Fruit fly (Drosophila melanogaster) whole organism, embryonic: ENCODE data around the gene e.

Experiments used
- CG10274 ChIP-seq: fragments of 200-800 bp; sonication (Bioruptor generic); optimal IDR thresholded peaks from 3 replicates; lab custom pipeline; 2017; ENCODE audit warnings: missing biosample characterization, mild to moderate bottlenecking, missing genetic modification characterization
- CG12942 ChIP-seq: fragments of 200-800 bp; sonication (Bioruptor generic); optimal IDR thresholded peaks from 3 replicates; lab custom pipeline; 2016; ENCODE audit warnings: missing biosample characterization, missing genetic modification characterization
- CG15601 ChIP-seq: fragments of 200-800 bp; sonication (Bioruptor generic); optimal IDR thresholded peaks from 3 replicates; lab custom pipeline; 2019; ENCODE audit warnings: missing biosample characterization, mild to moderate bottlenecking, missing genetic modification characterization, moderate library complexity
- CG1602 ChIP-seq: fragments of 200-800 bp; sonication (Bioruptor generic); optimal IDR thresholded peaks from 3 replicates; lab custom pipeline; 2016; ENCODE audit warnings: missing biosample characterization, missing genetic modification characterization
- CG18011 ChIP-seq: fragments of 200-800 bp; sonication (Bioruptor generic); optimal IDR thresholded peaks from 2 replicates; lab custom pipeline; 2017; ENCODE audit warnings: missing biosample characterization, missing genetic modification characterization, mild to moderate bottlenecking, moderate library complexity, missing genotype
- CG18619 ChIP-seq: fragments of 200-800 bp; sonication (Bioruptor generic); optimal IDR thresholded peaks from 3 replicates; lab custom pipeline; 2017; ENCODE audit warnings: missing biosample characterization, mild to moderate bottlenecking, missing genetic modification characterization
- CG2120 ChIP-seq: fragments of 200-800 bp; sonication (Bioruptor generic); optimal IDR thresholded peaks from 3 replicates; lab custom pipeline; 2016; ENCODE audit warnings: missing biosample characterization, missing genetic modification characterization
- CG2678 ChIP-seq: fragments of 200-800 bp; sonication (Bioruptor generic); optimal IDR thresholded peaks from 3 replicates; lab custom pipeline; 2019; ENCODE audit warnings: missing biosample characterization, mild to moderate bottlenecking, missing genetic modification characterization, moderate library complexity
- CG33213 ChIP-seq: fragments of 200-800 bp; sonication (Bioruptor generic); optimal IDR thresholded peaks from 3 replicates; lab custom pipeline; 2016; ENCODE audit warnings: missing biosample characterization, missing genetic modification characterization
- CG4282 ChIP-seq: fragments of 200-800 bp; sonication (Bioruptor generic); optimal IDR thresholded peaks from 2 replicates; lab custom pipeline; 2016; ENCODE audit warnings: missing biosample characterization, missing genetic modification characterization
- CG4424 ChIP-seq: fragments of 200-800 bp; sonication (Bioruptor generic); optimal IDR thresholded peaks from 3 replicates; lab custom pipeline; 2016; ENCODE audit warnings: missing biosample characterization, missing genetic modification characterization
- CG6654 ChIP-seq: fragments of 200-800 bp; sonication (Bioruptor generic); optimal IDR thresholded peaks from 2 replicates; lab custom pipeline; 2017; ENCODE audit warnings: missing biosample characterization, mild to moderate bottlenecking, missing genetic modification characterization
- CG8089 ChIP-seq: fragments of 200-800 bp; sonication (Bioruptor generic); optimal IDR thresholded peaks from 3 replicates; lab custom pipeline; 2016; ENCODE audit warnings: missing biosample characterization, missing genetic modification characterization
- CG8924 ChIP-seq: fragments of 200-800 bp; optimal IDR thresholded peaks from 3 replicates; lab custom pipeline; 2019; ENCODE audit warnings: missing biosample characterization, mild to moderate bottlenecking, missing genetic modification characterization, moderate library complexity
- Fer1 ChIP-seq: fragments of 200-800 bp; sonication (Bioruptor generic); optimal IDR thresholded peaks from 2 replicates; lab custom pipeline; 2017; ENCODE audit warnings: missing biosample characterization, mild to moderate bottlenecking, missing genetic modification characterization
- HLHmδ ChIP-seq: fragments of 200-800 bp; sonication (Bioruptor generic); optimal IDR thresholded peaks from 2 replicates; lab custom pipeline; 2018; ENCODE audit warnings: missing biosample characterization, mild to moderate bottlenecking, missing genetic modification characterization, moderate library complexity
- Hand ChIP-seq: fragments of 200-800 bp; sonication (Bioruptor generic); optimal IDR thresholded peaks from 2 replicates; lab custom pipeline; 2017; ENCODE audit warnings: mild to moderate bottlenecking, missing biosample characterization, missing genetic modification reagents, missing genetic modification characterization
- NC2β ChIP-seq: fragments of 200-800 bp; sonication (Bioruptor generic); optimal IDR thresholded peaks from 2 replicates; lab custom pipeline; 2016; ENCODE audit warnings: missing biosample characterization, missing genetic modification characterization
- Optix ChIP-seq: fragments of 200-800 bp; sonication (Bioruptor generic); IDR thresholded peaks from 3 replicates; pipeline ENCODE4 v1.3.6; 2022; ENCODE audit warnings: missing biosample characterization, missing genetic modification characterization
- Rfx ChIP-seq: fragments of 200-800 bp; sonication (Bioruptor generic); IDR thresholded peaks from 2 replicates; pipeline ENCODE4 v1.3.6; 2022; ENCODE audit warnings: missing biosample characterization, missing genetic modification characterization
- Usf ChIP-seq: fragments of 200-800 bp; sonication (Bioruptor generic); optimal IDR thresholded peaks from 2 replicates; lab custom pipeline; 2017; ENCODE audit warnings: missing genotype, missing biosample characterization, missing genetic modification characterization
- Vsx1 ChIP-seq: fragments of 200-800 bp; sonication (Bioruptor generic); optimal IDR thresholded peaks from 2 replicates; lab custom pipeline; 2017; ENCODE audit warnings: missing biosample characterization, mild to moderate bottlenecking, missing genetic modification characterization, missing genetic modification reagents
- abd-A ChIP-seq: fragments of 200-800 bp; sonication (Bioruptor generic); optimal IDR thresholded peaks from 3 replicates; lab custom pipeline; 2019; ENCODE audit warnings: missing biosample characterization, mild to moderate bottlenecking, missing genetic modification characterization, moderate library complexity
- cas ChIP-seq: fragments of 200-800 bp; sonication (Bioruptor generic); IDR thresholded peaks from 2 replicates; pipeline ENCODE4 v1.3.6; 2022; ENCODE audit warnings: missing biosample characterization, missing genetic modification characterization
- caup ChIP-seq: fragments of 200-800 bp; sonication (Bioruptor generic); optimal IDR thresholded peaks from 3 replicates; lab custom pipeline; 2017; ENCODE audit warnings: missing biosample characterization, mild to moderate bottlenecking, missing genetic modification characterization, moderate library complexity; ENCODE audit not compliant: severe bottlenecking
- chif ChIP-seq, 2 experiments: fragments of 200-800 bp; sonication (Bioruptor generic); optimal IDR thresholded peaks; 3 replicates each; lab custom pipeline; 2016; ENCODE audit warnings: missing biosample characterization in 2 of 2, missing genetic modification characterization in 2 of 2
- chn ChIP-seq: fragments of 200-800 bp; sonication (Bioruptor generic); optimal IDR thresholded peaks from 2 replicates; lab custom pipeline; 2016; ENCODE audit warnings: missing biosample characterization, missing genetic modification characterization
- ci ChIP-seq: fragments of 200-800 bp; sonication (Bioruptor generic); IDR thresholded peaks from 3 replicates; pipeline ENCODE4 v1.3.6; 2022; ENCODE audit warnings: missing biosample characterization, missing genetic modification characterization
- emc ChIP-seq: fragments of 200-800 bp; sonication (Bioruptor generic); optimal IDR thresholded peaks from 2 replicates; lab custom pipeline; 2016; ENCODE audit warnings: missing biosample characterization, missing genetic modification characterization
- eve ChIP-seq, 2 experiments: fragments of >200 bp; optimal IDR thresholded peaks; 2 replicates each; lab custom pipeline; 2017; ENCODE audit warnings: missing biosample characterization in 2 of 2, missing genetic modification characterization in 2 of 2
- eyg ChIP-seq: fragments of 200-800 bp; sonication (Bioruptor generic); optimal IDR thresholded peaks from 3 replicates; lab custom pipeline; 2016; ENCODE audit warnings: missing biosample characterization, missing genetic modification characterization
- fd102C ChIP-seq: fragments of 200-800 bp; sonication (Bioruptor generic); optimal IDR thresholded peaks from 2 replicates; lab custom pipeline; 2018; ENCODE audit warnings: missing biosample characterization, mild to moderate bottlenecking, missing genetic modification characterization, moderate library complexity
- fru ChIP-seq: fragments of >200 bp; optimal IDR thresholded peaks from 2 replicates; lab custom pipeline; 2017
- fu2 ChIP-seq: fragments of 200-800 bp; sonication (Bioruptor generic); optimal IDR thresholded peaks from 2 replicates; lab custom pipeline; 2016; ENCODE audit warnings: missing biosample characterization, missing genetic modification characterization
- grn ChIP-seq: fragments of 200-800 bp; sonication (Bioruptor generic); optimal IDR thresholded peaks from 3 replicates; lab custom pipeline; 2017; ENCODE audit warnings: missing biosample characterization, missing genetic modification characterization
- gt ChIP-seq: fragments of 200-800 bp; sonication (Bioruptor generic); IDR thresholded peaks from 2 replicates; pipeline ENCODE4 v1.3.6; 2022; ENCODE audit warnings: missing biosample characterization, missing genetic modification characterization
- hb ChIP-seq: fragments of 200-800 bp; sonication (Bioruptor generic); IDR thresholded peaks from 3 replicates; pipeline ENCODE4 v1.3.6; 2022; ENCODE audit warnings: missing biosample characterization, missing genetic modification characterization; ENCODE audit not compliant: partially characterized antibody
- lola ChIP-seq, 3 experiments: fragments of >200 bp in 2 of 3; fragments of 200-800 bp in 1 of 3; sonication (Bioruptor generic) in 1 of 3; optimal IDR thresholded peaks; 2 replicates each; lab custom pipeline; 2017 to 2019; ENCODE audit warnings: missing biosample characterization in 3 of 3, missing genetic modification characterization in 3 of 3, mild to moderate bottlenecking in 1 of 3, moderate library complexity in 1 of 3
- nmo ChIP-seq: fragments of 200-800 bp; sonication (Bioruptor generic); optimal IDR thresholded peaks from 2 replicates; lab custom pipeline; 2018; ENCODE audit warnings: missing biosample characterization, mild to moderate bottlenecking, missing genetic modification characterization, moderate library complexity
- p53 ChIP-seq: fragments of 200-800 bp; sonication (Bioruptor generic); optimal IDR thresholded peaks from 2 replicates; lab custom pipeline; 2016; ENCODE audit warnings: missing biosample characterization, missing genetic modification characterization
- peb ChIP-seq: fragments of 200-800 bp; sonication (Bioruptor generic); IDR thresholded peaks from 2 replicates; pipeline ENCODE4 v1.3.6; 2022; ENCODE audit warnings: missing biosample characterization, missing genetic modification characterization
- salm ChIP-seq: fragments of 200-800 bp; sonication (Bioruptor generic); optimal IDR thresholded peaks from 2 replicates; lab custom pipeline; 2018; ENCODE audit warnings: missing biosample characterization, mild to moderate bottlenecking, missing genetic modification characterization
- sc ChIP-seq, 3 experiments: fragments of >200 bp in 2 of 3; fragments of 200-800 bp in 1 of 3; sonication (Bioruptor generic) in 1 of 3; optimal IDR thresholded peaks; 2 replicates in 2 of 3; 3 replicates in 1 of 3; lab custom pipeline; 2017; ENCODE audit warnings: mild to moderate bottlenecking in 1 of 3, missing biosample characterization in 1 of 3, missing genetic modification characterization in 1 of 3, missing genetic modification reagents in 1 of 3
- sd ChIP-seq: fragments of 200-800 bp; sonication (Bioruptor generic); optimal IDR thresholded peaks from 3 replicates; lab custom pipeline; 2018; ENCODE audit warnings: missing biosample characterization, mild to moderate bottlenecking, missing genetic modification characterization, moderate library complexity
- stwl ChIP-seq: fragments of 200-800 bp; sonication (Bioruptor generic); optimal IDR thresholded peaks from 3 replicates; lab custom pipeline; 2018; ENCODE audit warnings: missing biosample characterization, mild to moderate bottlenecking, missing genetic modification characterization, moderate library complexity
- tap ChIP-seq: fragments of 200-800 bp; optimal IDR thresholded peaks from 3 replicates; lab custom pipeline; 2019; ENCODE audit warnings: missing biosample characterization, mild to moderate bottlenecking, missing genetic modification characterization, moderate library complexity
- zen2 ChIP-seq: fragments of 200-800 bp; sonication (Bioruptor generic); IDR thresholded peaks from 3 replicates; pipeline ENCODE4 v1.3.6; 2022; ENCODE audit warnings: missing biosample characterization, missing genetic modification characterization; ENCODE audit not compliant: partially characterized antibody
- zfh2 ChIP-seq: fragments of 200-800 bp; sonication (Bioruptor generic); optimal IDR thresholded peaks from 2 replicates; lab custom pipeline; 2016; ENCODE audit warnings: missing biosample characterization, missing genetic modification characterization

The e gene

DNA sequence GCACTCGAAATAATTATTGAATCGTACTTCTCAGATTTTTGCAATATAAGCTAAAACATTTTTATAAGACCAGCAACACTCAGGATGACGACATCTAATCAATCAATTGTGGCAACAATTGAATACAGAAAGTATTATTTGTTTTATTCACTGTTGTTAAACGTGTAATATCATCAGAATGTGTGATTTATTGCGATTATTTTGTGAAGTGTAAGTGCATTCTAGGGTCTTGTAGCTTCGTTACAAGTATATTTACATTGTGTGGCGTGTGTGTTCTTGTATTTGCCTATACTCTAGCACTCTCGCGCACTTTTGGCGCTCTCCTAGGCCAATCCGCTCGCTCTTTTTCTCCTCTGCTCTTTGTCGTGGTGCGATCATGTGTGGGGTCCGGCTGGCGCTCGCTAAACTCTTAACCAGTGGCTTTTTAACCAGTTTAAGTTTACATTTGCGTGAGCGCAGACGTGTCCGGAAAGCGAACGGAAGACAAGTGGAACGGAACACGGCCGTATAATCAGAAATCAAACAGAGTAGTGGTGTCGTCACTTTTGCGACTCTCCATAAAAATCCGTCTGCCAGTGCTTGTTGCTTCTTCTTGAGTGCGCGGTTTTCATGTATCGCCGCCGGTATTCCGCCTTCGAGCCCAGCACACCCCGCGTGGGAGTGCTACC, 32.3 kb downstream of the e start (continued):
- TF ChIP-seq CG18011 (GFP tag; lab: Kevin White, UChicago) (peak; percentile 48), CG18619 (GFP tag; lab: Kevin White, UChicago) (peak; percentile 72), chif (GFP tag; optimal IDR thresholded peaks at IDR 0.05; lab: Kevin White, UChicago) (peak; percentile 79 to 89), Optix (GFP tag; lab: Robert Waterston, UW) (peak; percentile 44; the same call in 1 of the 3 replicates), hb (GFP tag; lab: Robert Waterston, UW) (no peak), chn (peak; percentile 81), fu2 (peak; percentile 69), emc (GFP tag; lab: Kevin White, UChicago) (peak; percentile 25), cas (no peak), CG1602 (GFP tag; lab: Kevin White, UChicago) (peak; percentile 82), CG2678 (tag; lab: Kevin White, UChicago) (peak; percentile 91), ci (GFP tag; lab: Robert Waterston, UW) (peak; percentile 80), CG2120 (GFP tag; lab: Kevin White, UChicago) (peak; percentile 59), CG15601 (tag; lab: Kevin White, UChicago) (peak; percentile 88), NC2β (GFP tag; lab: Kevin White, UChicago) (peak; percentile 82), Vsx1 (GFP tag; lab: Kevin White, UChicago) (peak; percentile 76), Hand (GFP tag; lab: Kevin White, UChicago) (peak; percentile 45), zen2 (GFP tag; lab: Robert Waterston, UW) (peak; percentile 60; the same call in 2 of the 3 replicates), Usf (GFP tag; lab: Kevin White, UChicago) (peak; percentile 11), zfh2 (GFP tag; lab: Kevin White, UChicago) (peak; percentile 5), HLHmδ (peak; percentile 53), CG8089 (GFP tag; lab: Kevin White, UChicago) (peak; percentile 80), CG6654 (peak; percentile 81), eve (GFP tag; optimal IDR thresholded peaks at IDR 0.05; lab: Kevin White, UChicago) (peak in 1 of 2 experiments; percentile 98), CG4282 (GFP tag; lab: Kevin White, UChicago) (peak; percentile 45), sd (tag; lab: Kevin White, UChicago) (peak; percentile 59), caup (peak; percentile 60), Fer1 (GFP tag; lab: Kevin White, UChicago) (peak; percentile 75), CG8924 (peak; percentile 90), CG33213 (GFP tag; lab: Kevin White, UChicago) (peak; percentile 72), abd-A (no peak), nmo (GFP tag; lab: Kevin White, UChicago) (peak; percentile 94), CG4424 (GFP tag; lab: Kevin White, UChicago) (peak; percentile 83), lola (GFP tag; optimal IDR thresholded peaks at IDR 0.05; lab: Kevin White, UChicago) (peak in 1 of 3 experiments; percentile 84), CG10274 (peak; percentile 35), Rfx (peak; percentile 39; the same call in 1 of the 2 replicates), eyg (peak; percentile 55), sc (optimal IDR thresholded peaks at IDR 0.05; lab: Kevin White, UChicago) (no peak), sc (GFP tag; optimal IDR thresholded peaks at IDR 0.05; lab: Kevin White, UChicago) (peak; percentile 78), grn (GFP tag; lab: Kevin White, UChicago) (no peak), stwl (tag; lab: Kevin White, UChicago) (no peak), peb (GFP tag; lab: Robert Waterston, UW) (peak; percentile 41; the same call in 1 of the 2 replicates), tap (peak; percentile 83), fd102C (no peak), gt (GFP tag; lab: Robert Waterston, UW) (peak; percentile 68; the same call in 1 of the 2 replicates), p53 (GFP tag; lab: Kevin White, UChicago) (no peak), salm (peak; percentile 84), fru (lab: Kevin White, UChicago) (no peak), CG12942 (GFP tag; lab: Kevin White, UChicago) (peak; percentile 60)
